Worm (Caenorhabditis elegans) whole organism, mixed stage, embryonic: ENCODE results near the gene F41F3.8.

ENCODE experiments used
- cnd-1 ChIP-seq: fragments of 200-800 bp; sonication (Bioruptor generic); optimal IDR thresholded peaks from 2 replicates; lab custom pipeline; 2018; ENCODE audit warnings: mild to moderate bottlenecking, missing genetic modification characterization, missing compliant biosample characterization
- lin-13 ChIP-seq: fragments of 150-350 bp; optimal IDR thresholded peaks from 2 replicates; lab custom pipeline; 2014; ENCODE audit warnings: missing biosample characterization, missing genetic modification characterization
- mep-1 ChIP-seq: fragments of 150-350 bp; optimal IDR thresholded peaks from 2 replicates; lab custom pipeline; 2017; ENCODE audit warnings: missing biosample characterization, missing genetic modification reagents, missing genetic modification characterization, inconsistent platforms
- nhr-12 ChIP-seq: fragments of 150-350 bp; optimal IDR thresholded peaks from 2 replicates; lab custom pipeline; 2014; ENCODE audit warnings: missing biosample characterization, missing genetic modification characterization
- pha-4 ChIP-seq: fragments of 150-350 bp; optimal IDR thresholded peaks from 2 replicates; lab custom pipeline; 2018; ENCODE audit warnings: missing biosample characterization, missing genetic modification reagents, missing genetic modification characterization
- unc-120 ChIP-seq: sonication (generic microtip); optimal IDR thresholded peaks from 2 replicates; lab custom pipeline; 2017; ENCODE audit warnings: missing genetic modification characterization, missing compliant biosample characterization; ENCODE audit not compliant: poor library complexity, severe bottlenecking
- unc-62 ChIP-seq: fragments of 150-350 bp; optimal IDR thresholded peaks from 2 replicates; lab custom pipeline; 2014; ENCODE audit warnings: missing biosample characterization, missing genetic modification reagents, missing genetic modification characterization
- ztf-11 ChIP-seq: fragments of 150-350 bp; optimal IDR thresholded peaks from 2 replicates; lab custom pipeline; 2014; ENCODE audit warnings: missing biosample characterization, missing genetic modification characterization

- TF ChIP-seq nhr-12 (tag; lab: Kevin White, UChicago) = no peak
- TF ChIP-seq pha-4 (tag; lab: Kevin White, UChicago) = no peak
- no peak for TF ChIP-seq unc-62
- no peak for TF ChIP-seq cnd-1 (tag; lab: Kevin White, UChicago)
- no peak for TF ChIP-seq lin-13 (tag; lab: Kevin White, UChicago)
- TF ChIP-seq mep-1 = no peak
- no peak for TF ChIP-seq ztf-11 (tag; lab: Kevin White, UChicago)
- TF ChIP-seq unc-120 (tag; lab: Kevin White, UChicago) = no peak
Measured at ce11 chrV:4648527-4648926, at the start of gene F41F3.8.
